Worm (Caenorhabditis elegans) whole organism, L4 larva: ENCODE data around the gene B0228.9.

ENCODE experiments used
- D1046.2 ChIP-seq: fragments of 200-800 bp; sonication (Bioruptor generic); IDR thresholded peaks from 2 replicates; pipeline ENCODE4 v1.3.6; 2022; ENCODE audit warnings: missing genetic modification characterization, missing compliant biosample characterization
- R02D3.7 ChIP-seq: fragments of 150-350 bp; sonication (generic microtip); optimal IDR thresholded peaks from 3 replicates; lab custom pipeline; 2014; ENCODE audit warnings: missing biosample characterization, missing genetic modification characterization
- daf-12 ChIP-seq: fragments of 150-350 bp; optimal IDR thresholded peaks from 2 replicates; lab custom pipeline; 2014; ENCODE audit warnings: missing biosample characterization, missing genetic modification reagents, missing genetic modification characterization
- dve-1 ChIP-seq: sonication (generic microtip); optimal IDR thresholded peaks from 2 replicates; lab custom pipeline; 2017; ENCODE audit warnings: antibody characterized with exemption, mild to moderate bottlenecking, missing genetic modification characterization, missing compliant biosample characterization; ENCODE audit not compliant: insufficient read depth
- hlh-30 ChIP-seq: sonication (generic microtip); optimal IDR thresholded peaks from 2 replicates; lab custom pipeline; 2017; ENCODE audit warnings: antibody characterized with exemption, mild to moderate bottlenecking, missing genetic modification characterization, missing compliant biosample characterization; ENCODE audit not compliant: insufficient read depth
- lin-15B ChIP-seq: fragments of 150-350 bp; sonication (generic microtip); optimal IDR thresholded peaks from 3 replicates; lab custom pipeline; 2014; ENCODE audit warnings: missing biosample characterization, missing genetic modification characterization
- nhr-11 ChIP-seq: fragments of 150-350 bp; optimal IDR thresholded peaks from 2 replicates; lab custom pipeline; 2014; ENCODE audit warnings: missing biosample characterization, missing genetic modification characterization
- tag-97 ChIP-seq: fragments of 200-800 bp; sonication (Bioruptor generic); IDR thresholded peaks from 2 replicates; pipeline ENCODE4 v1.3.6; 2022; ENCODE audit warnings: missing genetic modification characterization, missing compliant biosample characterization
- unc-39 ChIP-seq: sonication (generic microtip); optimal IDR thresholded peaks from 2 replicates; lab custom pipeline; 2017; ENCODE audit warnings: missing biosample characterization, missing genetic modification characterization
- zag-1 ChIP-seq: fragments of 150-350 bp; optimal IDR thresholded peaks from 2 replicates; lab custom pipeline; 2014; ENCODE audit warnings: missing biosample characterization, missing genetic modification characterization
- zip-11 ChIP-seq: fragments of 200-800 bp; sonication (Bioruptor generic); IDR thresholded peaks from 2 replicates; pipeline ENCODE4 v1.3.6; 2022; ENCODE audit warnings: missing genetic modification characterization, missing compliant biosample characterization
- ztf-11 ChIP-seq: fragments of 150-350 bp; optimal IDR thresholded peaks from 2 replicates; lab custom pipeline; 2014; ENCODE audit warnings: missing biosample characterization, missing genetic modification characterization

DNA sequence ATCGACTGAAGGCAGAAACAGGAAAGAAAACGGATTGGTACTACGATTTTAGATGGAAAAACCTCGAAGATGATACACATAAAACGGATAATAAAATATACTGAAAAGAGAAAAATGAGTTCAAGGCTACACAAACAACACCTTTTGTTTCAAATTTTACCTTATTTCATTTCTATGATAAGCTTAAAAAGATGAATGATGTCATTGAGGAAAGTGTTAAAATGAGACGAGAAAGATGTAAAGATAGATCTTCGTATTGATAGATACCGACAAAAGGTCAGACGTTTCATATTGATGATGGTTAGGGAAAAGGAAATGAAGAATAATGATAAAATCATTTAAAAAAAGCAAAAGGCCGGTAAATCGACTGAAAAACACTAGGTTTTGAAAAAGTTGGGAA lies 26.1 kb upstream of the B0228.9 start:
- no peak for TF ChIP-seq ztf-11 (tag; lab: Kevin White, UChicago)
- no peak for TF ChIP-seq R02D3.7 (tag; lab: Kevin White, UChicago)
- TF ChIP-seq hlh-30 = no peak
- TF ChIP-seq dve-1 = no peak
- TF ChIP-seq lin-15B (tag; lab: Kevin White, UChicago) = no peak
- no peak for TF ChIP-seq D1046.2 (GFP tag; lab: Robert Waterston, UW)
- TF ChIP-seq zip-11 (GFP tag; lab: Robert Waterston, UW) = no peak
- TF ChIP-seq daf-12 = no peak
- no peak for TF ChIP-seq zag-1 (tag; lab: Kevin White, UChicago)
- no peak for TF ChIP-seq unc-39 (tag; lab: Kevin White, UChicago)
- TF ChIP-seq tag-97 = no peak
- TF ChIP-seq nhr-11 (tag; lab: Kevin White, UChicago) = no peak
